Worm (Caenorhabditis elegans) whole organism, L3 larva: Measurements from ENCODE around the gene F08H9.2.

Experiments
- egl-27 ChIP-seq: sonication (generic microtip); optimal IDR thresholded peaks from 4 replicates; lab custom pipeline; 2017; ENCODE audit warnings: missing biosample characterization, missing genetic modification reagents, missing genetic modification characterization
- elt-2 ChIP-seq: sonication (generic microtip); optimal IDR thresholded peaks from 2 replicates; lab custom pipeline; 2016; ENCODE audit warnings: missing genetic modification reagents, mild to moderate bottlenecking, missing genetic modification characterization, missing compliant biosample characterization
- fkh-2 ChIP-seq: fragments of 150-350 bp; optimal IDR thresholded peaks from 2 replicates; lab custom pipeline; 2014; ENCODE audit warnings: missing biosample characterization, missing genetic modification reagents, missing genetic modification characterization
- fos-1 ChIP-seq: fragments of 150-350 bp; optimal IDR thresholded peaks from 2 replicates; lab custom pipeline; 2014; ENCODE audit warnings: missing biosample characterization, missing genetic modification characterization
- hmg-11 ChIP-seq: sonication (generic microtip); optimal IDR thresholded peaks from 2 replicates; lab custom pipeline; 2016; ENCODE audit warnings: missing genetic modification characterization, missing compliant biosample characterization
- lsy-12 ChIP-seq: sonication (generic microtip); optimal IDR thresholded peaks from 2 replicates; lab custom pipeline; 2016; ENCODE audit warnings: mild to moderate bottlenecking, missing genetic modification characterization, missing compliant biosample characterization
- nfya-1 ChIP-seq: sonication (generic microtip); optimal IDR thresholded peaks from 2 replicates; lab custom pipeline; 2017; ENCODE audit warnings: missing genetic modification characterization, mild to moderate bottlenecking, missing compliant biosample characterization, antibody characterized with exemption, moderate library complexity; ENCODE audit not compliant: insufficient read depth
- nhr-11 ChIP-seq: fragments of 150-350 bp; optimal IDR thresholded peaks from 2 replicates; lab custom pipeline; 2014; ENCODE audit warnings: missing biosample characterization, missing genetic modification characterization
- nhr-12 ChIP-seq: fragments of 150-350 bp; optimal IDR thresholded peaks from 2 replicates; lab custom pipeline; 2014; ENCODE audit warnings: missing biosample characterization, missing genetic modification characterization
- nhr-23 ChIP-seq: fragments of 150-350 bp; optimal IDR thresholded peaks from 2 replicates; lab custom pipeline; 2014; ENCODE audit warnings: missing biosample characterization, missing genetic modification reagents, missing genetic modification characterization
- nhr-77 ChIP-seq: fragments of 150-350 bp; optimal IDR thresholded peaks from 2 replicates; lab custom pipeline; 2014; ENCODE audit warnings: missing biosample characterization, missing genetic modification characterization
- pqm-1 ChIP-seq: fragments of 150-350 bp; optimal IDR thresholded peaks from 2 replicates; lab custom pipeline; 2017; ENCODE audit warnings: missing biosample characterization, missing genetic modification characterization, inconsistent platforms
- skn-1 ChIP-seq: fragments of 150-350 bp; optimal IDR thresholded peaks from 2 replicates; lab custom pipeline; 2014; ENCODE audit warnings: missing biosample characterization, missing genetic modification characterization
- tbx-2 ChIP-seq: sonication (generic microtip); optimal IDR thresholded peaks from 2 replicates; lab custom pipeline; 2016; ENCODE audit warnings: mild to moderate bottlenecking, missing genetic modification characterization, missing compliant biosample characterization

- TF ChIP-seq elt-2 (no peak), nhr-11 (tag; lab: Kevin White, UChicago) (no peak), skn-1 (tag; lab: Kevin White, UChicago) (no peak), fos-1 (tag; lab: Kevin White, UChicago) (no peak), nhr-23 (tag; lab: Kevin White, UChicago) (no peak), pqm-1 (tag; lab: Kevin White, UChicago) (no peak), nfya-1 (no peak), lsy-12 (tag; lab: Kevin White, UChicago) (no peak), egl-27 (no peak), nhr-12 (tag; lab: Kevin White, UChicago) (no peak), tbx-2 (tag; lab: Kevin White, UChicago) (no peak), fkh-2 (no peak), hmg-11 (tag; lab: Kevin White, UChicago) (no peak), nhr-77 (tag; lab: Kevin White, UChicago) (no peak)
These were observed 33.2 kb upstream of the F08H9.2 start for ce11 chrV:14427069-14427825.
